Worm (Caenorhabditis elegans) whole organism, L4/young adult: ENCODE results near the gene F39B3.3.

Experiments
- W03F9.2 ChIP-seq: fragments of 150-350 bp; optimal IDR thresholded peaks from 2 replicates; lab custom pipeline; 2014; ENCODE audit warnings: missing biosample characterization, missing genetic modification characterization
- dao-5 ChIP-seq: sonication (generic microtip); optimal IDR thresholded peaks from 2 replicates; lab custom pipeline; 2016; ENCODE audit warnings: missing genotype, missing genetic modification characterization, moderate library complexity, missing compliant biosample characterization
- him-1 ChIP-seq: sonication (generic microtip); optimal IDR thresholded peaks from 2 replicates; lab custom pipeline; 2016; ENCODE audit warnings: missing genotype, missing genetic modification reagents, missing genetic modification characterization, missing compliant biosample characterization

ce11 chrX:17613024-17613423 lies 34.1 kb upstream of the F39B3.3 start:
- no peak for TF ChIP-seq W03F9.2 (tag; lab: Kevin White, UChicago)
- no peak for TF ChIP-seq him-1 (tag; lab: Kevin White, UChicago)
- TF ChIP-seq dao-5: no peak
